Fruit fly (Drosophila melanogaster) whole organism, embryonic: Measurements from ENCODE around the gene deltaCOP.

Experiments used
- ATbp ChIP-seq: fragments of 200-800 bp; sonication (Bioruptor generic); optimal IDR thresholded peaks from 2 replicates; lab custom pipeline; 2017; ENCODE audit warnings: missing biosample characterization, mild to moderate bottlenecking, missing genetic modification characterization, missing genetic modification reagents
- B-H2 ChIP-seq: fragments of 200-800 bp; sonication (Bioruptor generic); optimal IDR thresholded peaks from 2 replicates; lab custom pipeline; 2018; ENCODE audit warnings: missing biosample characterization, mild to moderate bottlenecking, missing genetic modification characterization
- CG10565 ChIP-seq: fragments of 200-800 bp; sonication (Bioruptor generic); optimal IDR thresholded peaks from 3 replicates; lab custom pipeline; 2016; ENCODE audit warnings: missing biosample characterization, mild to moderate bottlenecking, missing genetic modification characterization
- CG11093 ChIP-seq: fragments of 200-800 bp; sonication (Bioruptor generic); IDR thresholded peaks from 3 replicates; pipeline ENCODE4 v1.3.6; 2022; ENCODE audit warnings: missing biosample characterization, missing genetic modification characterization
- CG11456 ChIP-seq: fragments of 200-800 bp; sonication (Bioruptor generic); IDR thresholded peaks from 3 replicates; pipeline ENCODE4 v1.3.6; 2022; ENCODE audit warnings: missing biosample characterization, missing genetic modification characterization
- CG12071 ChIP-seq: fragments of 200-800 bp; sonication (Bioruptor generic); optimal IDR thresholded peaks from 3 replicates; lab custom pipeline; 2018; ENCODE audit warnings: missing biosample characterization, mild to moderate bottlenecking, missing genetic modification characterization
- CG12236 ChIP-seq: fragments of 200-800 bp; sonication (Bioruptor generic); optimal IDR thresholded peaks from 2 replicates; lab custom pipeline; 2016; ENCODE audit warnings: missing biosample characterization, missing genetic modification characterization
- CG12299 ChIP-seq: fragments of 200-800 bp; sonication (Bioruptor generic); optimal IDR thresholded peaks from 2 replicates; lab custom pipeline; 2018; ENCODE audit warnings: missing biosample characterization, mild to moderate bottlenecking, missing genetic modification characterization
- CG12744 ChIP-seq: fragments of 200-800 bp; sonication (Bioruptor generic); optimal IDR thresholded peaks from 2 replicates; lab custom pipeline; 2016; ENCODE audit warnings: missing biosample characterization, missing genetic modification characterization
- CG13424 ChIP-seq: fragments of 200-800 bp; sonication (Bioruptor generic); optimal IDR thresholded peaks from 2 replicates; lab custom pipeline; 2019; ENCODE audit warnings: missing biosample characterization, mild to moderate bottlenecking, missing genetic modification characterization, moderate library complexity
- CG14014 ChIP-seq: fragments of 200-800 bp; sonication (Bioruptor generic); IDR thresholded peaks from 2 replicates; pipeline ENCODE4 v1.3.6; 2022; ENCODE audit warnings: missing biosample characterization, missing genetic modification characterization
- CG14667 ChIP-seq: fragments of 200-800 bp; sonication (Bioruptor generic); IDR thresholded peaks from 2 replicates; pipeline ENCODE4 v1.3.6; 2022; ENCODE audit warnings: missing biosample characterization, missing genetic modification characterization
- CG15514 ChIP-seq: fragments of 200-800 bp; sonication (Bioruptor generic); optimal IDR thresholded peaks from 3 replicates; lab custom pipeline; 2017; ENCODE audit warnings: missing biosample characterization, missing genetic modification characterization, mild to moderate bottlenecking, moderate library complexity, missing genetic modification reagents
- CG16813 ChIP-seq: fragments of 200-800 bp; sonication (Bioruptor generic); IDR thresholded peaks from 3 replicates; pipeline ENCODE4 v1.3.6; 2022; ENCODE audit warnings: missing biosample characterization, missing genetic modification characterization; ENCODE audit not compliant: partially characterized antibody
- CG2712 ChIP-seq: fragments of 200-800 bp; optimal IDR thresholded peaks from 3 replicates; lab custom pipeline; 2019; ENCODE audit warnings: missing biosample characterization, mild to moderate bottlenecking, missing genetic modification characterization, moderate library complexity
- CG3847 ChIP-seq: fragments of 200-800 bp; sonication (Bioruptor generic); IDR thresholded peaks from 2 replicates; pipeline ENCODE4 v1.3.6; 2022; ENCODE audit warnings: missing biosample characterization, missing genetic modification characterization
- CG4820 ChIP-seq: fragments of 200-800 bp; sonication (Bioruptor generic); optimal IDR thresholded peaks from 3 replicates; lab custom pipeline; 2016; ENCODE audit warnings: missing biosample characterization, missing genetic modification characterization
- CG6683 ChIP-seq: fragments of 200-800 bp; sonication (Bioruptor generic); optimal IDR thresholded peaks from 2 replicates; lab custom pipeline; 2017; ENCODE audit warnings: missing biosample characterization, mild to moderate bottlenecking, missing genetic modification characterization, missing genetic modification reagents
- CG7745 ChIP-seq: fragments of 200-800 bp; sonication (Bioruptor generic); optimal IDR thresholded peaks from 2 replicates; lab custom pipeline; 2018; ENCODE audit warnings: missing biosample characterization, mild to moderate bottlenecking, missing genetic modification characterization, moderate library complexity
- CG7928 ChIP-seq: fragments of 200-800 bp; sonication (Bioruptor generic); optimal IDR thresholded peaks from 2 replicates; lab custom pipeline; 2017; ENCODE audit warnings: missing biosample characterization, mild to moderate bottlenecking, missing genetic modification characterization
- CG8290 ChIP-seq, 3 experiments: fragments of 200-800 bp; sonication (Bioruptor generic); optimal IDR thresholded peaks; 2 replicates each; lab custom pipeline; 2016 to 2019; ENCODE audit warnings: missing biosample characterization in 3 of 3, missing genetic modification characterization in 3 of 3, mild to moderate bottlenecking in 2 of 3, moderate library complexity in 1 of 3
- CG8924 ChIP-seq: fragments of 200-800 bp; optimal IDR thresholded peaks from 3 replicates; lab custom pipeline; 2019; ENCODE audit warnings: missing biosample characterization, mild to moderate bottlenecking, missing genetic modification characterization, moderate library complexity
- CG8944 ChIP-seq: fragments of 200-800 bp; sonication (Bioruptor generic); optimal IDR thresholded peaks from 3 replicates; lab custom pipeline; 2016; ENCODE audit warnings: missing biosample characterization, missing genetic modification characterization
- CG9797 ChIP-seq: fragments of 200-800 bp; sonication (Bioruptor generic); optimal IDR thresholded peaks from 3 replicates; lab custom pipeline; 2018; ENCODE audit warnings: missing biosample characterization, mild to moderate bottlenecking, missing genetic modification characterization
- CrebB ChIP-seq: fragments of 200-800 bp; sonication (Bioruptor generic); optimal IDR thresholded peaks from 3 replicates; lab custom pipeline; 2018; ENCODE audit warnings: missing biosample characterization, mild to moderate bottlenecking, missing genetic modification characterization
- Dip2 ChIP-seq: fragments of 200-800 bp; sonication (Bioruptor generic); IDR thresholded peaks from 2 replicates; pipeline ENCODE4 v1.3.6; 2022; ENCODE audit warnings: missing biosample characterization, missing genetic modification characterization
- Gug ChIP-seq: fragments of 200-800 bp; sonication (Bioruptor generic); IDR thresholded peaks from 4 replicates; pipeline ENCODE4 v1.3.6; 2022; ENCODE audit warnings: missing biosample characterization, missing genetic modification characterization
- Lhr ChIP-seq: fragments of 200-800 bp; sonication (Bioruptor generic); optimal IDR thresholded peaks from 3 replicates; lab custom pipeline; 2017; ENCODE audit warnings: mild to moderate bottlenecking, missing biosample characterization, missing genetic modification reagents, missing genetic modification characterization
- MESR4 ChIP-seq: fragments of 200-800 bp; sonication (Bioruptor generic); optimal IDR thresholded peaks from 2 replicates; lab custom pipeline; 2018; ENCODE audit warnings: missing biosample characterization, mild to moderate bottlenecking, missing genetic modification characterization, moderate library complexity
- NFAT ChIP-seq: fragments of 200-800 bp; sonication (Bioruptor generic); IDR thresholded peaks from 2 replicates; pipeline ENCODE4 v1.3.6; 2022; ENCODE audit warnings: missing biosample characterization, missing genetic modification characterization
- NfI ChIP-seq: fragments of 200-800 bp; sonication (Bioruptor generic); optimal IDR thresholded peaks from 3 replicates; lab custom pipeline; 2018; ENCODE audit warnings: missing biosample characterization, mild to moderate bottlenecking, missing genetic modification characterization, moderate library complexity
- Optix ChIP-seq: fragments of 200-800 bp; sonication (Bioruptor generic); IDR thresholded peaks from 3 replicates; pipeline ENCODE4 v1.3.6; 2022; ENCODE audit warnings: missing biosample characterization, missing genetic modification characterization
- Ssrp ChIP-seq: fragments of 200-800 bp; sonication (Bioruptor generic); optimal IDR thresholded peaks from 2 replicates; lab custom pipeline; 2018; ENCODE audit warnings: missing biosample characterization, mild to moderate bottlenecking, missing genetic modification characterization, moderate library complexity
- TFAM ChIP-seq: fragments of 200-800 bp; sonication (Bioruptor generic); optimal IDR thresholded peaks from 2 replicates; lab custom pipeline; 2017; ENCODE audit warnings: missing biosample characterization, missing genetic modification characterization, inconsistent platforms
- bab2 ChIP-seq: fragments of 200-800 bp; sonication (Bioruptor generic); optimal IDR thresholded peaks from 2 replicates; lab custom pipeline; 2016; ENCODE audit warnings: missing biosample characterization, missing genetic modification characterization
- dmrt11E ChIP-seq: fragments of 200-800 bp; sonication (Bioruptor generic); optimal IDR thresholded peaks from 3 replicates; lab custom pipeline; 2018; ENCODE audit warnings: missing biosample characterization, mild to moderate bottlenecking, missing genetic modification characterization, moderate library complexity
- ewg ChIP-seq: fragments of 200-800 bp; sonication (Bioruptor generic); optimal IDR thresholded peaks from 3 replicates; lab custom pipeline; 2017; ENCODE audit warnings: mild to moderate bottlenecking, missing biosample characterization, missing genetic modification reagents, missing genetic modification characterization
- exex ChIP-seq: fragments of 200-800 bp; sonication (Bioruptor generic); optimal IDR thresholded peaks from 4 replicates; lab custom pipeline; 2018; ENCODE audit warnings: missing biosample characterization, mild to moderate bottlenecking, missing genetic modification characterization, moderate library complexity
- ftz-f1 ChIP-seq: fragments of 200-800 bp; sonication (Bioruptor generic); optimal IDR thresholded peaks from 2 replicates; lab custom pipeline; 2016; ENCODE audit warnings: missing biosample characterization, missing genetic modification characterization
- gsb-n ChIP-seq: fragments of 200-800 bp; sonication (Bioruptor generic); optimal IDR thresholded peaks from 3 replicates; lab custom pipeline; 2018; ENCODE audit warnings: missing biosample characterization, mild to moderate bottlenecking, missing genetic modification characterization
- insv ChIP-seq, 2 experiments: fragments of 200-800 bp; sonication (Bioruptor generic); optimal IDR thresholded peaks; 3 replicates each; lab custom pipeline; 2016 to 2018; ENCODE audit warnings: missing biosample characterization in 2 of 2, missing genetic modification characterization in 2 of 2
- lab ChIP-seq: fragments of 200-800 bp; sonication (Bioruptor generic); optimal IDR thresholded peaks from 3 replicates; lab custom pipeline; 2017; ENCODE audit warnings: missing biosample characterization, missing genetic modification characterization, mild to moderate bottlenecking, moderate library complexity, missing genetic modification reagents
- nau ChIP-seq: fragments of 200-800 bp; sonication (Bioruptor generic); optimal IDR thresholded peaks from 3 replicates; lab custom pipeline; 2017; ENCODE audit warnings: missing biosample characterization, mild to moderate bottlenecking, missing genetic modification characterization, missing genetic modification reagents
- nmo ChIP-seq: fragments of 200-800 bp; sonication (Bioruptor generic); optimal IDR thresholded peaks from 2 replicates; lab custom pipeline; 2018; ENCODE audit warnings: missing biosample characterization, mild to moderate bottlenecking, missing genetic modification characterization, moderate library complexity
- nom ChIP-seq: fragments of 200-800 bp; sonication (Bioruptor generic); optimal IDR thresholded peaks from 2 replicates; lab custom pipeline; 2017; ENCODE audit warnings: missing biosample characterization, missing genetic modification characterization, mild to moderate bottlenecking, moderate library complexity, missing genetic modification reagents
- psq ChIP-seq: fragments of 200-800 bp; sonication (Bioruptor generic); optimal IDR thresholded peaks from 2 replicates; lab custom pipeline; 2017; ENCODE audit warnings: missing biosample characterization, missing genetic modification characterization
- ro ChIP-seq: fragments of 200-800 bp; sonication (Bioruptor generic); IDR thresholded peaks from 2 replicates; pipeline ENCODE4 v1.3.6; 2022; ENCODE audit warnings: missing biosample characterization, missing genetic modification characterization
- shn ChIP-seq: fragments of 200-800 bp; sonication (Bioruptor generic); optimal IDR thresholded peaks from 3 replicates; lab custom pipeline; 2016; ENCODE audit warnings: missing biosample characterization, missing genetic modification characterization
- ssp ChIP-seq: fragments of 200-800 bp; sonication (Bioruptor generic); IDR thresholded peaks from 2 replicates; pipeline ENCODE4 v1.3.6; 2022; ENCODE audit warnings: missing biosample characterization, missing genetic modification characterization

The deltaCOP gene

DNA sequence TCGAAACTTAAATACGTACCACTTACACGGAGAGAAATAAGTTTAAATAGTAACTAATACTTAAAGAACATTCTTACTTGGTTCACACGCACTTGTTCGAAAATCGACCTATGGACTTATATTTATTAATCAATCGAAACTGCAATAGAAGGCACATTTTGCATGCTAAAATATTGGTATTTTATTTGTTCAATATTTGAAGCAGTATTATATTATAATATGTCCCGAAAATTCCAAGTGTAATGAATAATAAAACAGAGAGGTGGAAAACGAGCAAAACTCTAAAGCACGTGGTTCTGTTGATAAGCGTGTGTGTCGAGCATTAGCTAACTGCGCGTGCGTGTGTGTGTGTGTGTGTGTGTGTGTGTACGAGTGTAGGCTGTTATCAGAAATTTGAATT lies 11.7 kb downstream of the deltaCOP start (continued):
- TF ChIP-seq NFAT (GFP tag; lab: Robert Waterston, UW) (peak; percentile 74; the same call in 1 of the 2 replicates), nmo (GFP tag; lab: Kevin White, UChicago) (peak; percentile 84), CG12071 (GFP tag; lab: Kevin White, UChicago) (peak; percentile 90), CG12744 (GFP tag; lab: Kevin White, UChicago) (peak; percentile 79), CG12299 (tag; lab: Kevin White, UChicago) (peak; percentile 83), CG13424 (tag; lab: Kevin White, UChicago) (peak; percentile 89), nau (GFP tag; lab: Kevin White, UChicago) (peak; percentile 85), CG7928 (GFP tag; lab: Kevin White, UChicago) (peak; percentile 60), ftz-f1 (GFP tag; lab: Kevin White, UChicago) (peak; percentile 62), MESR4 (GFP tag; lab: Kevin White, UChicago) (peak; percentile 37), Optix (GFP tag; lab: Robert Waterston, UW) (no peak), ewg (peak; percentile 58), Dip2 (GFP tag; lab: Robert Waterston, UW) (no peak; the same call in 1 of the 2 replicates), CG9797 (GFP tag; lab: Kevin White, UChicago) (no peak), CrebB (peak; percentile 85), CG16813 (GFP tag; lab: Robert Waterston, UW) (no peak), CG12236 (GFP tag; lab: Kevin White, UChicago) (peak; percentile 42), CG10565 (GFP tag; lab: Kevin White, UChicago) (peak; percentile 26), CG7745 (no peak), TFAM (no peak), CG8290 (GFP tag; optimal IDR thresholded peaks at IDR 0.05; lab: Kevin White, UChicago) (no peak), CG8290 (tag; optimal IDR thresholded peaks at IDR 0.05; lab: Kevin White, UChicago) (peak in 1 of 2 experiments; percentile 88), insv (GFP tag; optimal IDR thresholded peaks at IDR 0.05; lab: Kevin White, UChicago) (peak in 1 of 2 experiments; percentile 38), lab (GFP tag; lab: Kevin White, UChicago) (peak; percentile 97), Ssrp (tag; lab: Kevin White, UChicago) (peak; percentile 67), Lhr (GFP tag; lab: Kevin White, UChicago) (no peak), nom (GFP tag; lab: Kevin White, UChicago) (no peak), ssp (GFP tag; lab: Robert Waterston, UW) (peak; percentile 43), CG11093 (GFP tag; lab: Robert Waterston, UW) (no peak), CG15514 (GFP tag; lab: Kevin White, UChicago) (peak; percentile 85), dmrt11E (tag; lab: Kevin White, UChicago) (peak; percentile 59), ATbp (GFP tag; lab: Kevin White, UChicago) (peak; percentile 72), psq (GFP tag; lab: Kevin White, UChicago) (peak; percentile 20), NfI (GFP tag; lab: Kevin White, UChicago) (peak; percentile 86), gsb-n (peak; percentile 64), CG8924 (tag; lab: Kevin White, UChicago) (peak; percentile 93), shn (GFP tag; lab: Kevin White, UChicago) (peak; percentile 53), exex (tag; lab: Kevin White, UChicago) (peak; percentile 89), bab2 (peak; percentile 79), CG4820 (GFP tag; lab: Kevin White, UChicago) (peak; percentile 62), CG2712 (tag; lab: Kevin White, UChicago) (peak; percentile 85), Gug (GFP tag; lab: Robert Waterston, UW) (peak; percentile 72; the same call in 3 of the 4 replicates), CG14014 (GFP tag; lab: Robert Waterston, UW) (peak; percentile 77), CG3847 (GFP tag; lab: Robert Waterston, UW) (peak; percentile 86), ro (no peak), B-H2 (GFP tag; lab: Kevin White, UChicago) (peak; percentile 88), CG11456 (GFP tag; lab: Robert Waterston, UW) (peak; percentile 83), CG14667 (GFP tag; lab: Robert Waterston, UW) (peak; percentile 58; the same call in 1 of the 2 replicates), CG8944 (GFP tag; lab: Kevin White, UChicago) (peak; percentile 43), CG6683 (GFP tag; lab: Kevin White, UChicago) (peak; percentile 80)
